Worm (Caenorhabditis elegans): ENCODE results near the gene swt-7.
A peak's percentile ranks its signal among the peaks of the same experiment; 100 is the strongest.
"Not testable (repeated sequence)": the region's sequence is repeated elsewhere in the genome, so short reads cannot be mapped to it uniquely, and the experiment has no call there.

swt-7 gene

ce11 chrV:5049333-5049942, 18.8 kb upstream of the swt-7 start, which contains the start of the genes pqn-51 and K11D12.14 (continued):
- TF ChIP-seq sdz-12 (GFP tag; optimal IDR thresholded peaks at IDR 0.05) (no peak), zag-1 (tag; optimal IDR thresholded peaks at IDR 0.05) (no peak), skn-1 (tag; optimal IDR thresholded peaks at IDR 0.05) (no peak), F37D6.2 (tag; optimal IDR thresholded peaks at IDR 0.05) (peak; percentile 91), aly-2 (tag; optimal IDR thresholded peaks at IDR 0.05) (peak; percentile 22), jun-1 (tag; optimal IDR thresholded peaks at IDR 0.05) (peak; percentile 88), ceh-20 (GFP tag; IDR thresholded peaks at IDR 0.05) (peak; percentile 97), ces-1 (GFP tag; optimal IDR thresholded peaks at IDR 0.05) (no peak), Y75B8A.6 (GFP tag; IDR thresholded peaks at IDR 0.05) (0 out of 2 replicates have a peak, but pooled peaks have one; percentile 11), egl-43 (GFP tag; IDR thresholded peaks at IDR 0.05) (peak; percentile 97), ceh-28 (tag; optimal IDR thresholded peaks at IDR 0.05) (no peak), mdt-29 (GFP tag; IDR thresholded peaks at IDR 0.05) (0 out of 2 replicates have a peak, but pooled peaks have one; percentile 59), zip-2 (tag; optimal IDR thresholded peaks at IDR 0.05) (peak; percentile 11), ZK546.5 (tag; optimal IDR thresholded peaks at IDR 0.05) (peak; percentile 42 to 90), attf-4 (tag; optimal IDR thresholded peaks at IDR 0.05) (no peak), lin-13 (GFP tag; optimal IDR thresholded peaks at IDR 0.05) (peak; percentile 93), nhr-237 (tag; optimal IDR thresholded peaks at IDR 0.05) (no peak), dpl-1 (GFP tag; optimal IDR thresholded peaks at IDR 0.05) (peak; percentile 90), nhr-25 (tag; optimal IDR thresholded peaks at IDR 0.05; ENCODE audit: borderline replicate concordance, insufficient read depth) (peak; percentile 24), nhr-42 (GFP tag; IDR thresholded peaks at IDR 0.05) (peak; percentile 93), lin-38 (GFP tag; IDR thresholded peaks at IDR 0.05) (peak; percentile 93), Y105C5A.15 (GFP tag; IDR thresholded peaks at IDR 0.05) (0 out of 2 replicates have a peak, but pooled peaks have one; percentile 54), zip-11 (GFP tag; IDR thresholded peaks at IDR 0.05) (no peak), tag-97 (GFP tag; IDR thresholded peaks at IDR 0.05) (no peak), lin-1 (GFP tag; IDR thresholded peaks at IDR 0.05) (peak; percentile 61; the same call in 1 of the 2 replicates), rbr-2 (tag; optimal IDR thresholded peaks at IDR 0.05) (peak; percentile 97), snpc-1.2 (GFP tag; IDR thresholded peaks at IDR 0.05) (peak; percentile 70)

ce11 chrV:5047230-5047629, 16.6 kb upstream of the swt-7 start:
- TF ChIP-seq ceh-20 (GFP tag; IDR thresholded peaks at IDR 0.05), result peak; percentile 91
- TF ChIP-seq rbr-2 (tag; optimal IDR thresholded peaks at IDR 0.05), result peak; percentile 25
- peak; percentile 86 for TF ChIP-seq ceh-44 (GFP tag; IDR thresholded peaks at IDR 0.05)
- TF ChIP-seq pha-4 (GFP tag; IDR thresholded peaks at IDR 0.05), result peak; percentile 80
- not testable (repeated sequence) for TF ChIP-seq pha-4 (tag; optimal IDR thresholded peaks at IDR 0.05)
- peak; percentile 60; the same call in 1 of the 2 replicates for TF ChIP-seq lin-1 (GFP tag; IDR thresholded peaks at IDR 0.05)
- TF ChIP-seq Y48G9A.11 (GFP tag; IDR thresholded peaks at IDR 0.05), result peak; percentile 57; the same call in 1 of the 2 replicates
- TF ChIP-seq zfp-3 (GFP tag; conservative IDR thresholded peaks at IDR 0.05), result peak; percentile 82
- peak; percentile 79; the same call in 1 of the 2 replicates for TF ChIP-seq arid-1 (GFP tag; conservative IDR thresholded peaks at IDR 0.05)
- peak; percentile 89 for TF ChIP-seq dmd-6 (GFP tag; IDR thresholded peaks at IDR 0.05)
- 0 out of 2 replicates have a peak, but pooled peaks have one; percentile 33 for TF ChIP-seq Y75B8A.6 (GFP tag; IDR thresholded peaks at IDR 0.05)
- peak; percentile 79 for TF ChIP-seq saeg-2 (GFP tag; IDR thresholded peaks at IDR 0.05)
- TF ChIP-seq set-16 (GFP tag; IDR thresholded peaks at IDR 0.05), result peak; percentile 94
- peak; percentile 93 for TF ChIP-seq nhr-42 (GFP tag; IDR thresholded peaks at IDR 0.05)
- TF ChIP-seq php-3 (GFP tag; IDR thresholded peaks at IDR 0.05), result peak; percentile 82
- peak; percentile 97 for TF ChIP-seq hmg-1.1 (GFP tag; IDR thresholded peaks at IDR 0.05)
- TF ChIP-seq snpc-1.2 (GFP tag; IDR thresholded peaks at IDR 0.05), result 0 out of 2 replicates have a peak, but pooled peaks have one; percentile 30
- peak; percentile 81 for TF ChIP-seq lin-29 (GFP tag; IDR thresholded peaks at IDR 0.05)
- TF ChIP-seq tra-1 (GFP tag; IDR thresholded peaks at IDR 0.05), result peak; percentile 92
- peak; percentile 73; the same call in 1 of the 2 replicates for TF ChIP-seq D1046.2 (GFP tag; IDR thresholded peaks at IDR 0.05)
- TF ChIP-seq vab-7 (GFP tag; IDR thresholded peaks at IDR 0.05), result peak; percentile 81; the same call in 1 of the 2 replicates
- TF ChIP-seq dmd-9 (GFP tag; IDR thresholded peaks at IDR 0.05), result 0 out of 2 replicates have a peak, but pooled peaks have one; percentile 64
- TF ChIP-seq madf-9 (GFP tag; conservative IDR thresholded peaks at IDR 0.05), result peak; percentile 77
- 0 out of 2 replicates have a peak, but pooled peaks have one; percentile 59 for TF ChIP-seq dmd-8 (GFP tag; IDR thresholded peaks at IDR 0.05)
- TF ChIP-seq ZK337.2 (GFP tag; IDR thresholded peaks at IDR 0.05), result peak; percentile 46; the same call in 1 of the 2 replicates
- TF ChIP-seq lin-38 (GFP tag; IDR thresholded peaks at IDR 0.05), result peak; percentile 90
- TF ChIP-seq mdt-29 (GFP tag; IDR thresholded peaks at IDR 0.05), result peak; percentile 75
- peak; percentile 95 for TF ChIP-seq ctbp-1 (GFP tag; IDR thresholded peaks at IDR 0.05)

All from whole organism, L4 larva.